Fruit fly (Drosophila melanogaster): ENCODE measurements around the gene CG32603.

The CG32603 gene

dm6 chrX:14214505-14215449 lies 30.4 kb downstream of the CG32603 start:
- no peak for TF ChIP-seq Dll (optimal IDR thresholded peaks at IDR 0.05)
- TF ChIP-seq psq (optimal IDR thresholded peaks at IDR 0.05) = no peak
- TF ChIP-seq pan (optimal IDR thresholded peaks at IDR 0.05) = no peak
- no peak for TF ChIP-seq CG8478 (optimal IDR thresholded peaks at IDR 0.05)

dm6 chrX:14215834-14216233 lies 31.5 kb downstream of the CG32603 start:
- TF ChIP-seq EcR (GFP tag; optimal IDR thresholded peaks at IDR 0.05) (no peak), pan (optimal IDR thresholded peaks at IDR 0.05) (no peak), usp (GFP tag; optimal IDR thresholded peaks at IDR 0.05) (no peak), Dll (optimal IDR thresholded peaks at IDR 0.05) (no peak), CG8478 (optimal IDR thresholded peaks at IDR 0.05) (no peak), psq (optimal IDR thresholded peaks at IDR 0.05) (no peak)

dm6 chrX:14216844-14217243 lies 32.5 kb downstream of the CG32603 start:
- TF ChIP-seq Dll (optimal IDR thresholded peaks at IDR 0.05) (no peak), psq (optimal IDR thresholded peaks at IDR 0.05) (no peak), EcR (GFP tag; optimal IDR thresholded peaks at IDR 0.05) (no peak), pan (optimal IDR thresholded peaks at IDR 0.05) (no peak), CG8478 (optimal IDR thresholded peaks at IDR 0.05) (no peak), usp (GFP tag; optimal IDR thresholded peaks at IDR 0.05) (no peak)

- TF ChIP-seq pan (optimal IDR thresholded peaks at IDR 0.05) (no peak), usp (GFP tag; optimal IDR thresholded peaks at IDR 0.05) (no peak)
Measured at dm6 chrX:14218045-14218483, 33.7 kb downstream of the CG32603 start.

- TF ChIP-seq usp (GFP tag; optimal IDR thresholded peaks at IDR 0.05) = no peak
- TF ChIP-seq psq (optimal IDR thresholded peaks at IDR 0.05) = no peak
- no peak for TF ChIP-seq CG8478 (optimal IDR thresholded peaks at IDR 0.05)
- no peak for TF ChIP-seq pan (optimal IDR thresholded peaks at IDR 0.05)
- TF ChIP-seq EcR (GFP tag; optimal IDR thresholded peaks at IDR 0.05) = no peak
Measured at dm6 chrX:14221182-14221581, 36.8 kb downstream of the CG32603 start.

dm6 chrX:14221995-14222394 lies 37.6 kb downstream of the CG32603 start:
- TF ChIP-seq CG8478 (optimal IDR thresholded peaks at IDR 0.05) (no peak), Dll (optimal IDR thresholded peaks at IDR 0.05) (no peak), pan (optimal IDR thresholded peaks at IDR 0.05) (no peak), psq (optimal IDR thresholded peaks at IDR 0.05) (no peak)

- TF ChIP-seq EcR (GFP tag; optimal IDR thresholded peaks at IDR 0.05) (no peak), usp (GFP tag; optimal IDR thresholded peaks at IDR 0.05) (no peak), psq (optimal IDR thresholded peaks at IDR 0.05) (no peak), pan (optimal IDR thresholded peaks at IDR 0.05) (no peak), Dll (optimal IDR thresholded peaks at IDR 0.05) (no peak), CG8478 (optimal IDR thresholded peaks at IDR 0.05) (no peak)
Measured at dm6 chrX:14225665-14226064, 41.3 kb downstream of the CG32603 start, which contains the start of gene CG11674. Gene CG11674, minus strand, starts transcription at chrX:14225879.

dm6 chrX:14226093-14226492 lies 41.7 kb downstream of the CG32603 start, which contains the start of gene mRpL38:
Gene mRpL38, plus strand, starts transcription at chrX:14226289.
- no peak for TF ChIP-seq CG8478 (optimal IDR thresholded peaks at IDR 0.05)
- TF ChIP-seq pan (optimal IDR thresholded peaks at IDR 0.05) = no peak
- TF ChIP-seq psq (optimal IDR thresholded peaks at IDR 0.05) = no peak
- TF ChIP-seq Dll (optimal IDR thresholded peaks at IDR 0.05) = no peak
- TF ChIP-seq EcR (GFP tag; optimal IDR thresholded peaks at IDR 0.05) = no peak
- no peak for TF ChIP-seq usp (GFP tag; optimal IDR thresholded peaks at IDR 0.05)

dm6 chrX:14227043-14227442 lies 42.7 kb downstream of the CG32603 start:
- no peak for TF ChIP-seq EcR (GFP tag; optimal IDR thresholded peaks at IDR 0.05)
- TF ChIP-seq usp (GFP tag; optimal IDR thresholded peaks at IDR 0.05) = no peak
- TF ChIP-seq pan (optimal IDR thresholded peaks at IDR 0.05) = no peak
- TF ChIP-seq Dll (optimal IDR thresholded peaks at IDR 0.05) = no peak
- no peak for TF ChIP-seq psq (optimal IDR thresholded peaks at IDR 0.05)
- TF ChIP-seq CG8478 (optimal IDR thresholded peaks at IDR 0.05) = no peak

dm6 chrX:14233843-14234337 lies 49.5 kb downstream of the CG32603 start, which contains the start of gene CG42271:
Gene CG42271, minus strand, starts transcription at chrX:14234066.
- no peak for TF ChIP-seq CG8478 (optimal IDR thresholded peaks at IDR 0.05)
- TF ChIP-seq usp (GFP tag; optimal IDR thresholded peaks at IDR 0.05) = no peak
- no peak for TF ChIP-seq pan (optimal IDR thresholded peaks at IDR 0.05)
- TF ChIP-seq psq (optimal IDR thresholded peaks at IDR 0.05) = no peak
- no peak for TF ChIP-seq EcR (GFP tag; optimal IDR thresholded peaks at IDR 0.05)
- TF ChIP-seq Dll (optimal IDR thresholded peaks at IDR 0.05) = no peak

dm6 chrX:14234468-14234867 lies 50.1 kb downstream of the CG32603 start:
- TF ChIP-seq pan (optimal IDR thresholded peaks at IDR 0.05) = no peak
- no peak for TF ChIP-seq usp (GFP tag; optimal IDR thresholded peaks at IDR 0.05)
- TF ChIP-seq CG8478 (optimal IDR thresholded peaks at IDR 0.05) = no peak
- no peak for TF ChIP-seq Dll (optimal IDR thresholded peaks at IDR 0.05)
- TF ChIP-seq psq (optimal IDR thresholded peaks at IDR 0.05) = no peak
- TF ChIP-seq EcR (GFP tag; optimal IDR thresholded peaks at IDR 0.05) = no peak

All from whole organism.